1 fruit fly cellular context compared by ENCODE assay signal in the genomic region with DNA sequence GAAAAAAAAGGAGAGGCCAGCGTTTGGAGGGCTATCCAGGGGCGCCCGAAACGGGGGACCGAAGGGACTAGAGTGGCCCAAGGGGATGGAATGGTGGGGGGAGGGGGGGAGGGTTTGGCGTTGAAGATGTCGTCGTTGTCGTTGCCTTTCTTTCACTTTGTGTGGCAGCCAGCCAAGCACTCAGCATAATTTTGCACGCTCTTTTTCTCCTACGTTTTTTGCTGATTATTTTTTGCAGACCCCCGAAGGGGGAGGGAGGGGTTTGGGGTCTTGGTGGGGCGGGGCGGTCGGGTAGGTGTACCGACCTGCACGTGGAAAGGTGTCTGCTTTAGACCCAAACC.
TF ChIP-seq lines count a peak whose summit lies in the region.

No protein-coding gene starts in this region.

TF ChIP-seq in whole organism, embryonic, 481 proteins besides CTCF, POLR2A, EP300 and RAD21 (continued from another document):
- TF ChIP-seq dmrt99B (tag; optimal IDR thresholded peaks at IDR 0.05; lab: Kevin White, UChicago), result no peak
- no peak for TF ChIP-seq CG9215 (GFP tag; IDR thresholded peaks at IDR 0.05; lab: Robert Waterston, UW)
